Fruit fly (Drosophila melanogaster) whole organism, embryonic: ENCODE measurements around the gene Cby.

ENCODE experiments used
- BtbVII ChIP-seq: fragments of 200-800 bp; sonication (Bioruptor generic); optimal IDR thresholded peaks from 3 replicates; lab custom pipeline; 2017; ENCODE audit warnings: missing biosample characterization, mild to moderate bottlenecking, missing genetic modification characterization
- CG10274 ChIP-seq: fragments of 200-800 bp; sonication (Bioruptor generic); optimal IDR thresholded peaks from 3 replicates; lab custom pipeline; 2017; ENCODE audit warnings: missing biosample characterization, mild to moderate bottlenecking, missing genetic modification characterization
- CG12104 ChIP-seq: fragments of 200-800 bp; sonication (Bioruptor generic); optimal IDR thresholded peaks from 3 replicates; lab custom pipeline; 2016; ENCODE audit warnings: missing biosample characterization, missing genetic modification characterization
- CG1233 ChIP-seq: fragments of 200-800 bp; sonication (Bioruptor generic); optimal IDR thresholded peaks from 4 replicates; lab custom pipeline; 2018; ENCODE audit warnings: missing biosample characterization, mild to moderate bottlenecking, missing genetic modification characterization
- CG13123 ChIP-seq: fragments of 200-800 bp; sonication (Bioruptor generic); optimal IDR thresholded peaks from 2 replicates; lab custom pipeline; 2016; ENCODE audit warnings: missing biosample characterization, missing genetic modification characterization
- CG15073 ChIP-seq: fragments of 200-800 bp; sonication (Bioruptor generic); optimal IDR thresholded peaks from 2 replicates; lab custom pipeline; 2016; ENCODE audit warnings: missing biosample characterization, missing genetic modification characterization
- CG15269 ChIP-seq: fragments of 200-800 bp; sonication (Bioruptor generic); optimal IDR thresholded peaks from 2 replicates; lab custom pipeline; 2018; ENCODE audit warnings: missing biosample characterization, mild to moderate bottlenecking, missing genetic modification characterization, moderate library complexity
- CG18619 ChIP-seq: fragments of 200-800 bp; sonication (Bioruptor generic); optimal IDR thresholded peaks from 3 replicates; lab custom pipeline; 2017; ENCODE audit warnings: missing biosample characterization, mild to moderate bottlenecking, missing genetic modification characterization
- CG18764 ChIP-seq: fragments of 200-800 bp; sonication (Bioruptor generic); optimal IDR thresholded peaks from 3 replicates; lab custom pipeline; 2016; ENCODE audit warnings: missing biosample characterization, missing genetic modification characterization
- CG2889 ChIP-seq: fragments of 200-800 bp; sonication (Bioruptor generic); IDR thresholded peaks from 3 replicates; pipeline ENCODE4 v1.3.6; 2022; ENCODE audit warnings: missing biosample characterization, missing genetic modification characterization
- CG31441 ChIP-seq: fragments of 200-800 bp; sonication (Bioruptor generic); IDR thresholded peaks from 2 replicates; pipeline ENCODE4 v1.3.6; 2022; ENCODE audit warnings: missing biosample characterization, missing genetic modification characterization
- CG32532 ChIP-seq: fragments of 200-800 bp; sonication (Bioruptor generic); IDR thresholded peaks from 2 replicates; pipeline ENCODE4 v1.3.6; 2022; ENCODE audit warnings: missing biosample characterization, missing genetic modification characterization
- CG3281 ChIP-seq: fragments of 200-800 bp; sonication (Bioruptor generic); optimal IDR thresholded peaks from 3 replicates; lab custom pipeline; 2017; ENCODE audit warnings: missing biosample characterization, mild to moderate bottlenecking, missing genetic modification characterization
- CG4617 ChIP-seq: fragments of 200-800 bp; sonication (Bioruptor generic); optimal IDR thresholded peaks from 3 replicates; lab custom pipeline; 2016; ENCODE audit warnings: missing biosample characterization, missing genetic modification characterization, borderline replicate concordance
- CG6175 ChIP-seq: fragments of 200-800 bp; sonication (Bioruptor generic); IDR thresholded peaks from 3 replicates; pipeline ENCODE4 v1.3.6; 2022; ENCODE audit warnings: missing biosample characterization, missing genetic modification characterization
- CG8765 ChIP-seq: fragments of 200-800 bp; sonication (Bioruptor generic); IDR thresholded peaks from 2 replicates; pipeline ENCODE4 v1.3.6; 2022; ENCODE audit warnings: missing biosample characterization, missing genetic modification characterization
- CG9727 ChIP-seq: fragments of 200-800 bp; sonication (Bioruptor generic); optimal IDR thresholded peaks from 3 replicates; lab custom pipeline; 2017; ENCODE audit warnings: missing biosample characterization, mild to moderate bottlenecking, missing genetic modification characterization
- D ChIP-seq, 2 experiments: fragments of 200-800 bp in 1 of 2; fragments of >200 bp in 1 of 2; sonication (Bioruptor generic) in 1 of 2; optimal IDR thresholded peaks; 2 replicates in 1 of 2; 3 replicates in 1 of 2; lab custom pipeline; 2017; ENCODE audit warnings: mild to moderate bottlenecking in 1 of 2, missing biosample characterization in 1 of 2, missing genetic modification characterization in 1 of 2, missing genetic modification reagents in 1 of 2
- Doc3 ChIP-seq: fragments of 200-800 bp; sonication (Bioruptor generic); IDR thresholded peaks from 3 replicates; pipeline ENCODE4 v1.3.6; 2022; ENCODE audit warnings: missing biosample characterization, missing genetic modification characterization; ENCODE audit not compliant: partially characterized antibody
- Ets65A ChIP-seq: fragments of 200-800 bp; sonication (Bioruptor generic); peaks from one replicate; lab custom pipeline; 2016; ENCODE audit warnings: missing biosample characterization, missing genetic modification characterization
- Oaz ChIP-seq: fragments of 200-800 bp; sonication (Bioruptor generic); IDR thresholded peaks from 2 replicates; pipeline ENCODE4 v1.3.6; 2022; ENCODE audit warnings: missing biosample characterization, missing genetic modification characterization
- Oli ChIP-seq: fragments of 200-800 bp; sonication (Bioruptor generic); optimal IDR thresholded peaks from 2 replicates; lab custom pipeline; 2018; ENCODE audit warnings: missing biosample characterization, mild to moderate bottlenecking, missing genetic modification characterization, moderate library complexity
- Optix ChIP-seq: fragments of 200-800 bp; sonication (Bioruptor generic); IDR thresholded peaks from 3 replicates; pipeline ENCODE4 v1.3.6; 2022; ENCODE audit warnings: missing biosample characterization, missing genetic modification characterization
- PHDP ChIP-seq: fragments of 200-800 bp; sonication (Bioruptor generic); optimal IDR thresholded peaks from 3 replicates; lab custom pipeline; 2018; ENCODE audit warnings: missing biosample characterization, mild to moderate bottlenecking, missing genetic modification characterization, moderate library complexity
- Pdp1 ChIP-seq, 2 experiments: fragments of 200-800 bp; sonication (Bioruptor generic); optimal IDR thresholded peaks; 3 replicates each; lab custom pipeline; 2016; ENCODE audit warnings: missing biosample characterization in 2 of 2, missing genetic modification characterization in 2 of 2, mild to moderate bottlenecking in 1 of 2, moderate library complexity in 1 of 2
- Scr ChIP-seq: fragments of 200-800 bp; sonication (Bioruptor generic); IDR thresholded peaks from 2 replicates; pipeline ENCODE4 v1.3.6; 2022; ENCODE audit warnings: missing biosample characterization, missing genetic modification characterization; ENCODE audit not compliant: partially characterized antibody
- Sox100B ChIP-seq: fragments of 200-800 bp; sonication (Bioruptor generic); optimal IDR thresholded peaks from 3 replicates; lab custom pipeline; 2018; ENCODE audit warnings: missing biosample characterization, mild to moderate bottlenecking, missing genetic modification characterization
- Stat92E ChIP-seq, 3 experiments: fragments of >200 bp in 2 of 3; fragments of 200-800 bp in 1 of 3; sonication (Bioruptor generic) in 1 of 3; optimal IDR thresholded peaks; 2 replicates each; lab custom pipeline; 2017 to 2019; ENCODE audit warnings: missing biosample characterization in 3 of 3, missing genetic modification characterization in 3 of 3, mild to moderate bottlenecking in 1 of 3, moderate library complexity in 1 of 3
- Usf ChIP-seq: fragments of 200-800 bp; sonication (Bioruptor generic); optimal IDR thresholded peaks from 2 replicates; lab custom pipeline; 2017; ENCODE audit warnings: missing genotype, missing biosample characterization, missing genetic modification characterization
- Xrp1 ChIP-seq: fragments of 200-800 bp; sonication (Bioruptor generic); IDR thresholded peaks from 2 replicates; pipeline ENCODE4 v1.3.6; 2022; ENCODE audit warnings: missing biosample characterization, missing genetic modification characterization
- cas ChIP-seq: fragments of 200-800 bp; sonication (Bioruptor generic); IDR thresholded peaks from 2 replicates; pipeline ENCODE4 v1.3.6; 2022; ENCODE audit warnings: missing biosample characterization, missing genetic modification characterization
- chm ChIP-seq: fragments of 200-800 bp; sonication (Bioruptor generic); IDR thresholded peaks from 2 replicates; pipeline ENCODE4 v1.3.6; 2022; ENCODE audit warnings: missing biosample characterization, missing genetic modification characterization
- en ChIP-seq: fragments of 200-800 bp; sonication (Bioruptor generic); optimal IDR thresholded peaks from 2 replicates; lab custom pipeline; 2016; ENCODE audit warnings: missing biosample characterization, missing genetic modification characterization
- jigr1 ChIP-seq: fragments of 200-800 bp; sonication (Bioruptor generic); IDR thresholded peaks from 3 replicates; pipeline ENCODE4 v1.3.6; 2022; ENCODE audit warnings: missing biosample characterization, missing genetic modification characterization
- ken ChIP-seq: fragments of 200-800 bp; sonication (Bioruptor generic); IDR thresholded peaks from 3 replicates; pipeline ENCODE4 v1.3.6; 2022; ENCODE audit warnings: missing biosample characterization, missing genetic modification characterization
- knrl ChIP-seq: fragments of 200-800 bp; sonication (Bioruptor generic); IDR thresholded peaks from 3 replicates; pipeline ENCODE4 v1.3.6; 2022; ENCODE audit warnings: missing biosample characterization, missing genetic modification characterization; ENCODE audit not compliant: partially characterized antibody
- lilli ChIP-seq: fragments of 200-800 bp; sonication (Bioruptor generic); optimal IDR thresholded peaks from 3 replicates; lab custom pipeline; 2016; ENCODE audit warnings: missing biosample characterization, missing genetic modification characterization
- mam ChIP-seq: fragments of 200-800 bp; sonication (Bioruptor generic); optimal IDR thresholded peaks from 3 replicates; lab custom pipeline; 2016; ENCODE audit warnings: missing biosample characterization, missing genetic modification characterization
- mld ChIP-seq: fragments of 200-800 bp; sonication (Bioruptor generic); IDR thresholded peaks from 3 replicates; pipeline ENCODE4 v1.3.6; 2022; ENCODE audit warnings: missing biosample characterization, missing genetic modification characterization; ENCODE audit not compliant: partially characterized antibody
- nerfin-1 ChIP-seq: fragments of 200-800 bp; sonication (Bioruptor generic); optimal IDR thresholded peaks from 3 replicates; lab custom pipeline; 2019; ENCODE audit warnings: missing biosample characterization, mild to moderate bottlenecking, missing genetic modification characterization, moderate library complexity
- nom ChIP-seq: fragments of 200-800 bp; sonication (Bioruptor generic); optimal IDR thresholded peaks from 2 replicates; lab custom pipeline; 2017; ENCODE audit warnings: missing biosample characterization, missing genetic modification characterization, mild to moderate bottlenecking, moderate library complexity, missing genetic modification reagents
- peb ChIP-seq: fragments of 200-800 bp; sonication (Bioruptor generic); IDR thresholded peaks from 2 replicates; pipeline ENCODE4 v1.3.6; 2022; ENCODE audit warnings: missing biosample characterization, missing genetic modification characterization
- prd ChIP-seq, 3 experiments: fragments of >200 bp in 2 of 3; fragments of 200-800 bp in 1 of 3; sonication (Bioruptor generic) in 1 of 3; optimal IDR thresholded peaks in 2 of 3; IDR thresholded peaks in 1 of 3; 2 replicates in 2 of 3; 3 replicates in 1 of 3; pipeline versions ENCODE4 v1.3.6 to Lab custom; 2017 to 2022; ENCODE audit warnings: missing biosample characterization in 1 of 3, missing genetic modification characterization in 1 of 3
- ro ChIP-seq: fragments of 200-800 bp; sonication (Bioruptor generic); IDR thresholded peaks from 2 replicates; pipeline ENCODE4 v1.3.6; 2022; ENCODE audit warnings: missing biosample characterization, missing genetic modification characterization
- sc ChIP-seq, 3 experiments: fragments of >200 bp in 2 of 3; fragments of 200-800 bp in 1 of 3; sonication (Bioruptor generic) in 1 of 3; optimal IDR thresholded peaks; 2 replicates in 2 of 3; 3 replicates in 1 of 3; lab custom pipeline; 2017; ENCODE audit warnings: mild to moderate bottlenecking in 1 of 3, missing biosample characterization in 1 of 3, missing genetic modification characterization in 1 of 3, missing genetic modification reagents in 1 of 3
- stwl ChIP-seq: fragments of 200-800 bp; sonication (Bioruptor generic); optimal IDR thresholded peaks from 3 replicates; lab custom pipeline; 2018; ENCODE audit warnings: missing biosample characterization, mild to moderate bottlenecking, missing genetic modification characterization, moderate library complexity
- sug ChIP-seq: fragments of 200-800 bp; optimal IDR thresholded peaks from 2 replicates; lab custom pipeline; 2019; ENCODE audit warnings: missing biosample characterization, mild to moderate bottlenecking, missing genetic modification characterization, moderate library complexity
- tx ChIP-seq: fragments of 200-800 bp; sonication (Bioruptor generic); optimal IDR thresholded peaks from 2 replicates; lab custom pipeline; 2016; ENCODE audit warnings: missing biosample characterization, missing genetic modification characterization

Gene Cby

dm6 chr3R:21823699-21824406 lies 44.0 kb upstream of the Cby start (continued):
- no peak for TF ChIP-seq sc (optimal IDR thresholded peaks at IDR 0.05; lab: Kevin White, UChicago)
- no peak for TF ChIP-seq sc (GFP tag; optimal IDR thresholded peaks at IDR 0.05; lab: Kevin White, UChicago)
- TF ChIP-seq CG3281 (GFP tag; lab: Kevin White, UChicago) = peak; percentile 13
- TF ChIP-seq Xrp1 (GFP tag; lab: Robert Waterston, UW) = peak; percentile 81
- TF ChIP-seq CG6175 (GFP tag; lab: Robert Waterston, UW) = no peak
- TF ChIP-seq Optix = no peak
- no peak for TF ChIP-seq Scr (GFP tag; lab: Robert Waterston, UW)
- no peak for TF ChIP-seq mam
- TF ChIP-seq Pdp1 (GFP tag; optimal IDR thresholded peaks at IDR 0.05; lab: Kevin White, UChicago) = peak in 1 of 2 experiments; percentile 4
- TF ChIP-seq knrl (GFP tag; lab: Robert Waterston, UW) = no peak
- TF ChIP-seq Doc3 (GFP tag; lab: Robert Waterston, UW) = no peak
- no peak for TF ChIP-seq mld
- TF ChIP-seq jigr1 (GFP tag; lab: Robert Waterston, UW) = no peak
- peak; percentile 74 for TF ChIP-seq CG9727
- TF ChIP-seq stwl (tag; lab: Kevin White, UChicago) = peak; percentile 3
- peak; percentile 73 for TF ChIP-seq CG31441 (GFP tag; lab: Robert Waterston, UW)
- no peak for TF ChIP-seq peb (GFP tag; lab: Robert Waterston, UW)
- TF ChIP-seq nerfin-1 (tag; lab: Kevin White, UChicago) = no peak
- TF ChIP-seq CG13123 (GFP tag; lab: Kevin White, UChicago) = no peak
- no peak for TF ChIP-seq Oaz (GFP tag; lab: Robert Waterston, UW)
- no peak for TF ChIP-seq BtbVII
- no peak for TF ChIP-seq nom
- TF ChIP-seq prd (optimal IDR thresholded peaks at IDR 0.05; lab: Kevin White, UChicago) = no peak
- peak; percentile 41; the same call in 1 of the 3 replicates for TF ChIP-seq prd (GFP tag; IDR thresholded peaks at IDR 0.05; lab: Robert Waterston, UW)
- peak; percentile 28 for TF ChIP-seq CG15269
- no peak for TF ChIP-seq CG2889
- TF ChIP-seq Ets65A = no peak
- TF ChIP-seq lilli = no peak
- TF ChIP-seq chm (GFP tag; lab: Robert Waterston, UW) = no peak
- no peak for TF ChIP-seq CG10274 (GFP tag; lab: Kevin White, UChicago)
- no peak for TF ChIP-seq en (GFP tag; lab: Kevin White, UChicago)
- TF ChIP-seq PHDP (tag; lab: Kevin White, UChicago) = no peak
- no peak for TF ChIP-seq CG4617 (GFP tag; lab: Kevin White, UChicago)
- TF ChIP-seq Oli = peak; percentile 29
- TF ChIP-seq ken (GFP tag; lab: Robert Waterston, UW) = no peak
- no peak for TF ChIP-seq cas
- peak; percentile 6 for TF ChIP-seq CG18619 (GFP tag; lab: Kevin White, UChicago)
- TF ChIP-seq CG12104 (GFP tag; lab: Kevin White, UChicago) = peak; percentile 6
- no peak for TF ChIP-seq Usf
- no peak for TF ChIP-seq CG32532 (GFP tag; lab: Robert Waterston, UW)
- TF ChIP-seq CG15073 (GFP tag; lab: Kevin White, UChicago) = no peak
- peak; percentile 41 for TF ChIP-seq CG1233
- no peak for TF ChIP-seq CG18764 (GFP tag; lab: Kevin White, UChicago)
- peak; percentile 63 for TF ChIP-seq Sox100B
- no peak for TF ChIP-seq ro
- TF ChIP-seq CG8765 (GFP tag; lab: Robert Waterston, UW) = no peak
- no peak for TF ChIP-seq D (optimal IDR thresholded peaks at IDR 0.05; lab: Kevin White, UChicago)
- TF ChIP-seq D (GFP tag; optimal IDR thresholded peaks at IDR 0.05; lab: Kevin White, UChicago) = peak; percentile 49
- TF ChIP-seq tx (GFP tag; lab: Kevin White, UChicago) = no peak
- TF ChIP-seq Stat92E (GFP tag; optimal IDR thresholded peaks at IDR 0.05; lab: Kevin White, UChicago) = no peak
- no peak for TF ChIP-seq sug
